Worm (Caenorhabditis elegans) whole organism, early embryonic: Measurements from ENCODE around the gene clec-160.

ENCODE experiments used
- F13C5.2 ChIP-seq: sonication (generic microtip); optimal IDR thresholded peaks from 2 replicates; lab custom pipeline; 2017; ENCODE audit warnings: mild to moderate bottlenecking, missing genetic modification characterization, inconsistent platforms, missing compliant biosample characterization
- aly-1 ChIP-seq: sonication (generic microtip); optimal IDR thresholded peaks from 2 replicates; lab custom pipeline; 2016; ENCODE audit warnings: missing genetic modification characterization, missing compliant biosample characterization
- ama-1 ChIP-seq: fragments of 150-350 bp; optimal IDR thresholded peaks from 2 replicates; lab custom pipeline; 2014
- ceh-13 ChIP-seq: fragments of 200-800 bp; sonication (Bioruptor generic); optimal IDR thresholded peaks from 2 replicates; lab custom pipeline; 2018; ENCODE audit warnings: mild to moderate bottlenecking, missing genetic modification characterization, missing compliant biosample characterization
- flt-1 ChIP-seq: fragments of 200-800 bp; sonication (Bioruptor generic); IDR thresholded peaks from 2 replicates; pipeline ENCODE4 v1.3.6; 2022; ENCODE audit warnings: missing genetic modification characterization, missing compliant biosample characterization
- hnd-1 ChIP-seq: sonication (generic microtip); optimal IDR thresholded peaks from 2 replicates; lab custom pipeline; 2016; ENCODE audit warnings: missing genetic modification characterization, missing compliant biosample characterization
- pes-1 ChIP-seq: fragments of 200-800 bp; sonication (Bioruptor generic); IDR thresholded peaks from 2 replicates; pipeline ENCODE4 v1.3.6; 2022; ENCODE audit warnings: missing genetic modification reagents, missing genetic modification characterization, missing compliant biosample characterization
- tra-4 ChIP-seq: sonication (generic microtip); optimal IDR thresholded peaks from 2 replicates; lab custom pipeline; 2017; ENCODE audit warnings: missing genetic modification characterization, missing compliant biosample characterization

DNA sequence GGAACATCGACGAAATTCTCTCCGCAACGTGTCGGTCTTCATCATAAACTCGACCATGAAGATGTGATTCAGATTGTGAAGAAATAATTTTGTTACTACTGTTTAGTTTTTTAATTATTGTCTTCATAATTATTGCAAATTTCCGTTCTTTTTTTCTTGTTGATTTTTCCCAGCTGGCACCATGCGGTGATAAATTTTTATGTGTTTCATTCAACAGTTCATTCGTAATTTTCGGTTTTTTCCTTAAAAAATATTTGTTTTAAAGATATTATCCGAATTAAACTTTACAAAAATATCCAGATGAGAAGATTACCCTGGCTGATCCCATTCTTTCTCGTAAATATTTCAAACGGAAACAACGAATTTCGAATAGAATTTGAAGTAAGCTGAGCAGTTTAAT lies 28.7 kb downstream of the clec-160 start, which contains the start of gene C02F5.13:
- TF ChIP-seq aly-1 (tag; lab: Kevin White, UChicago) (no peak), ama-1 (lab: Kevin White, UChicago) (no peak), pes-1 (GFP tag; lab: Robert Waterston, UW) (no peak), hnd-1 (tag; lab: Kevin White, UChicago) (no peak), ceh-13 (GFP tag; lab: Kevin White, UChicago) (no peak), F13C5.2 (tag; lab: Kevin White, UChicago) (no peak), flt-1 (no peak), tra-4 (tag; lab: Kevin White, UChicago) (no peak)
